Worm (Caenorhabditis elegans) whole organism, L3 larva: ENCODE measurements around the gene F44E7.9.

Source experiments
- R02D3.7 ChIP-seq: fragments of 150-350 bp; optimal IDR thresholded peaks from 2 replicates; lab custom pipeline; 2014; ENCODE audit warnings: missing biosample characterization, missing genetic modification characterization
- ZK546.5 ChIP-seq: sonication (generic microtip); optimal IDR thresholded peaks from 2 replicates; lab custom pipeline; 2017; ENCODE audit warnings: missing biosample characterization, missing genetic modification characterization
- aly-2 ChIP-seq: fragments of 150-350 bp; optimal IDR thresholded peaks from 2 replicates; lab custom pipeline; 2014; ENCODE audit warnings: missing biosample characterization, missing genetic modification characterization
- ama-1 ChIP-seq: fragments of 150-350 bp; optimal IDR thresholded peaks from 2 replicates; lab custom pipeline; 2018
- ceh-28 ChIP-seq: fragments of 150-350 bp; optimal IDR thresholded peaks from 2 replicates; lab custom pipeline; 2014; ENCODE audit warnings: missing biosample characterization, missing genetic modification reagents, missing genetic modification characterization
- ceh-82 ChIP-seq: fragments of 150-350 bp; optimal IDR thresholded peaks from 2 replicates; lab custom pipeline; 2014; ENCODE audit warnings: missing biosample characterization, missing genetic modification characterization
- ceh-9 ChIP-seq: sonication (generic microtip); optimal IDR thresholded peaks from 2 replicates; lab custom pipeline; 2018; ENCODE audit warnings: missing biosample characterization, missing genetic modification characterization
- egl-27 ChIP-seq: sonication (generic microtip); optimal IDR thresholded peaks from 4 replicates; lab custom pipeline; 2017; ENCODE audit warnings: missing biosample characterization, missing genetic modification reagents, missing genetic modification characterization
- egl-5 ChIP-seq: fragments of 150-350 bp; optimal IDR thresholded peaks from 2 replicates; lab custom pipeline; 2017; ENCODE audit warnings: missing biosample characterization, missing genetic modification reagents, missing genetic modification characterization, inconsistent platforms
- elt-1 ChIP-seq: fragments of 150-350 bp; optimal IDR thresholded peaks from 2 replicates; lab custom pipeline; 2014; ENCODE audit warnings: missing biosample characterization, missing genetic modification characterization
- elt-2 ChIP-seq: sonication (generic microtip); optimal IDR thresholded peaks from 2 replicates; lab custom pipeline; 2016; ENCODE audit warnings: missing genetic modification reagents, mild to moderate bottlenecking, missing genetic modification characterization, missing compliant biosample characterization
- eor-1 ChIP-seq, 2 experiments: fragments of 150-350 bp; optimal IDR thresholded peaks; 2 replicates each; lab custom pipeline; 2014 to 2018; ENCODE audit warnings: missing biosample characterization in 2 of 2, missing genetic modification characterization in 2 of 2
- fkh-10 ChIP-seq: sonication (generic microtip); optimal IDR thresholded peaks from 2 replicates; lab custom pipeline; 2017; ENCODE audit warnings: missing biosample characterization, missing genetic modification reagents, missing genetic modification characterization
- fkh-2 ChIP-seq: fragments of 150-350 bp; optimal IDR thresholded peaks from 2 replicates; lab custom pipeline; 2014; ENCODE audit warnings: missing biosample characterization, missing genetic modification reagents, missing genetic modification characterization
- fos-1 ChIP-seq: fragments of 150-350 bp; optimal IDR thresholded peaks from 2 replicates; lab custom pipeline; 2014; ENCODE audit warnings: missing biosample characterization, missing genetic modification characterization
- hmg-11 ChIP-seq: sonication (generic microtip); optimal IDR thresholded peaks from 2 replicates; lab custom pipeline; 2016; ENCODE audit warnings: missing genetic modification characterization, missing compliant biosample characterization
- jun-1 ChIP-seq: fragments of 150-350 bp; optimal IDR thresholded peaks from 2 replicates; lab custom pipeline; 2014; ENCODE audit warnings: missing biosample characterization, missing genetic modification reagents, missing genetic modification characterization
- lin-15B ChIP-seq: fragments of 150-350 bp; optimal IDR thresholded peaks from 2 replicates; lab custom pipeline; 2014; ENCODE audit warnings: missing biosample characterization, missing genetic modification characterization
- lin-39 ChIP-seq: fragments of 150-350 bp; optimal IDR thresholded peaks from 2 replicates; lab custom pipeline; 2018; ENCODE audit warnings: missing biosample characterization, missing genetic modification reagents, missing genetic modification characterization
- lsy-12 ChIP-seq: sonication (generic microtip); optimal IDR thresholded peaks from 2 replicates; lab custom pipeline; 2016; ENCODE audit warnings: mild to moderate bottlenecking, missing genetic modification characterization, missing compliant biosample characterization
- mdl-1 ChIP-seq: fragments of 150-350 bp; optimal IDR thresholded peaks from 2 replicates; lab custom pipeline; 2014; ENCODE audit warnings: missing biosample characterization, missing genetic modification characterization
- nfya-1 ChIP-seq: sonication (generic microtip); optimal IDR thresholded peaks from 2 replicates; lab custom pipeline; 2017; ENCODE audit warnings: missing genetic modification characterization, mild to moderate bottlenecking, missing compliant biosample characterization, antibody characterized with exemption, moderate library complexity; ENCODE audit not compliant: insufficient read depth
- nhr-11 ChIP-seq: fragments of 150-350 bp; optimal IDR thresholded peaks from 2 replicates; lab custom pipeline; 2014; ENCODE audit warnings: missing biosample characterization, missing genetic modification characterization
- nhr-12 ChIP-seq: fragments of 150-350 bp; optimal IDR thresholded peaks from 2 replicates; lab custom pipeline; 2014; ENCODE audit warnings: missing biosample characterization, missing genetic modification characterization
- nhr-23 ChIP-seq: fragments of 150-350 bp; optimal IDR thresholded peaks from 2 replicates; lab custom pipeline; 2014; ENCODE audit warnings: missing biosample characterization, missing genetic modification reagents, missing genetic modification characterization
- nhr-237 ChIP-seq: fragments of 150-350 bp; optimal IDR thresholded peaks from 2 replicates; lab custom pipeline; 2014; ENCODE audit warnings: missing biosample characterization, missing genetic modification characterization
- nhr-25 ChIP-seq: sonication (generic microtip); optimal IDR thresholded peaks from 2 replicates; lab custom pipeline; 2017; ENCODE audit warnings: missing biosample characterization, missing genetic modification characterization
- nhr-43 ChIP-seq: sonication (generic microtip); optimal IDR thresholded peaks from 2 replicates; lab custom pipeline; 2016; ENCODE audit warnings: mild to moderate bottlenecking, missing genetic modification characterization, missing compliant biosample characterization; ENCODE audit not compliant: poor library complexity, severe bottlenecking
- nhr-67 ChIP-seq: fragments of 150-350 bp; optimal IDR thresholded peaks from 2 replicates; lab custom pipeline; 2014; ENCODE audit warnings: missing biosample characterization, missing genetic modification characterization
- nhr-76 ChIP-seq: fragments of 150-350 bp; sonication (generic microtip); optimal IDR thresholded peaks from 5 replicates; lab custom pipeline; 2014; ENCODE audit warnings: missing biosample characterization, missing genetic modification characterization
- nhr-77 ChIP-seq: fragments of 150-350 bp; optimal IDR thresholded peaks from 2 replicates; lab custom pipeline; 2014; ENCODE audit warnings: missing biosample characterization, missing genetic modification characterization
- pha-4 ChIP-seq: fragments of 150-350 bp; optimal IDR thresholded peaks from 2 replicates; lab custom pipeline; 2014; ENCODE audit warnings: missing biosample characterization, missing genetic modification reagents, missing genetic modification characterization
- pqm-1 ChIP-seq: fragments of 150-350 bp; optimal IDR thresholded peaks from 2 replicates; lab custom pipeline; 2017; ENCODE audit warnings: missing biosample characterization, missing genetic modification characterization, inconsistent platforms
- skn-1 ChIP-seq: fragments of 150-350 bp; optimal IDR thresholded peaks from 2 replicates; lab custom pipeline; 2014; ENCODE audit warnings: missing biosample characterization, missing genetic modification characterization
- snpc-4 ChIP-seq: fragments of 150-350 bp; optimal IDR thresholded peaks from 2 replicates; lab custom pipeline; 2014; ENCODE audit warnings: missing biosample characterization, missing genetic modification characterization
- tbx-2 ChIP-seq: sonication (generic microtip); optimal IDR thresholded peaks from 2 replicates; lab custom pipeline; 2016; ENCODE audit warnings: mild to moderate bottlenecking, missing genetic modification characterization, missing compliant biosample characterization
- unc-39 ChIP-seq: sonication (generic microtip); optimal IDR thresholded peaks from 4 replicates; lab custom pipeline; 2017; ENCODE audit warnings: missing biosample characterization, missing genetic modification characterization
- unc-62 ChIP-seq: fragments of 150-350 bp; sonication (generic microtip); optimal IDR thresholded peaks from 4 replicates; lab custom pipeline; 2014; ENCODE audit warnings: missing biosample characterization, missing genetic modification reagents, missing genetic modification characterization

F44E7.9 gene

ce11 chrV:5790497-5791280, at the start of gene F44E7.9, which contains the start of gene nhr-142:
F44E7.9 (plus strand) TSS chrV:5791230.
nhr-142 (minus strand) TSS chrV:5790553.
- TF ChIP-seq eor-1 (tag; optimal IDR thresholded peaks at IDR 0.05; lab: Kevin White, UChicago) (no peak), lin-39 (peak; percentile 52), nhr-76 (tag; lab: Kevin White, UChicago) (peak; percentile 24), aly-2 (tag; lab: Kevin White, UChicago) (no peak), ZK546.5 (tag; lab: Kevin White, UChicago) (no peak), ceh-28 (tag; lab: Kevin White, UChicago) (peak; percentile 10), nhr-25 (peak; percentile 63), nhr-43 (tag; lab: Kevin White, UChicago) (peak; percentile 78), pqm-1 (tag; lab: Kevin White, UChicago) (peak; percentile 62), hmg-11 (tag; lab: Kevin White, UChicago) (peak; percentile 71), unc-39 (tag; lab: Kevin White, UChicago) (no peak), ceh-82 (tag; lab: Kevin White, UChicago) (peak; percentile 59), egl-5 (tag; lab: Kevin White, UChicago) (peak; percentile 43), nhr-67 (no peak), elt-2 (peak; percentile 72), jun-1 (tag; lab: Kevin White, UChicago) (peak; percentile 35), nfya-1 (peak; percentile 72), nhr-23 (tag; lab: Kevin White, UChicago) (peak; percentile 81), elt-1 (no peak), skn-1 (tag; lab: Kevin White, UChicago) (peak; percentile 45), egl-27 (peak; percentile 25), lsy-12 (tag; lab: Kevin White, UChicago) (peak; percentile 81), R02D3.7 (tag; lab: Kevin White, UChicago) (peak; percentile 70), tbx-2 (peak; percentile 71), nhr-11 (tag; lab: Kevin White, UChicago) (peak; percentile 60), nhr-77 (tag; lab: Kevin White, UChicago) (peak; percentile 41), snpc-4 (peak; percentile 72), lin-15B (tag; lab: Kevin White, UChicago) (peak; percentile 91), fkh-10 (GFP tag; lab: Kevin White, UChicago) (peak; percentile 6), pha-4 (tag; lab: Kevin White, UChicago) (peak; percentile 83)

- TF ChIP-seq fkh-10 (GFP tag; lab: Kevin White, UChicago) (no peak), aly-2 (tag; lab: Kevin White, UChicago) (no peak), elt-1 (no peak), mdl-1 (no peak), fkh-2 (tag; lab: Kevin White, UChicago) (no peak), ama-1 (lab: Kevin White, UChicago) (no peak), ZK546.5 (tag; lab: Kevin White, UChicago) (no peak), fos-1 (tag; lab: Kevin White, UChicago) (no peak), nfya-1 (no peak), ceh-9 (tag; lab: Kevin White, UChicago) (no peak), nhr-12 (tag; lab: Kevin White, UChicago) (no peak)
Observed at ce11 chrV:5741237-5741636, 49.8 kb upstream of the F44E7.9 start.

- TF ChIP-seq nhr-237 (tag; lab: Kevin White, UChicago) (no peak), mdl-1 (no peak), unc-62 (GFP tag; lab: Kevin White, UChicago) (no peak), nhr-43 (tag; lab: Kevin White, UChicago) (no peak), lin-15B (tag; lab: Kevin White, UChicago) (no peak), nhr-25 (no peak), ama-1 (lab: Kevin White, UChicago) (no peak), eor-1 (tag; optimal IDR thresholded peaks at IDR 0.05; lab: Kevin White, UChicago) (no peak), nhr-67 (no peak), unc-39 (tag; lab: Kevin White, UChicago) (no peak)
- TF ChIP-seq, all 47 proteins: peak for 0
Observed at ce11 chrV:5746237-5746636, 44.8 kb upstream of the F44E7.9 start.
